Worm (Caenorhabditis elegans): ENCODE data around the gene H28G03.3.
A peak's percentile ranks its signal among the peaks of the same experiment; 100 is the strongest.

DNA sequence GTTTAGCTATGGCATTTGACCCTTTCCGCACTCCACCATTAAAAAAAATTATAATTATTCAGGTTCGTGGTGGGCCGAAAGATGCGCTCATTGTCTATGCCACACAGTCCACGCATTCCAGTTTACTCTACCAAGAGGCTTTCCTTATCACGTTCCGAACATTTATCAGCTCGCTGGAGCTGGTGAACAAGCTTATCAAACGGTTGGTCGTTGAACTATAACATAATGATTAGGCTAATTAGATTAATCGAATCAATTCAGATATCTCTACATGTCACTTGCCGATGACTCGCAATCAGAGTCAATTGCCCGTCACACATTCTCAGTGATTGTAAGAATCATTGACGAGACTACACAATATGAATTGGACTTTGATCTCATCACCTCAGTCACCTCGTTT is 43.2 kb upstream of the H28G03.3 start:
- TF ChIP-seq aly-2 (tag; optimal IDR thresholded peaks at IDR 0.05) (no peak), elt-3 (tag; optimal IDR thresholded peaks at IDR 0.05) (no peak), nhr-43 (tag; optimal IDR thresholded peaks at IDR 0.05; ENCODE audit: poor library complexity, severe bottlenecking) (no peak), nhr-25 (tag; optimal IDR thresholded peaks at IDR 0.05) (no peak), ceh-9 (tag; optimal IDR thresholded peaks at IDR 0.05) (no peak), egl-5 (tag; optimal IDR thresholded peaks at IDR 0.05) (no peak), pha-4 (tag; optimal IDR thresholded peaks at IDR 0.05) (no peak), snpc-4 (tag; optimal IDR thresholded peaks at IDR 0.05) (no peak), nhr-28 (tag; optimal IDR thresholded peaks at IDR 0.05) (no peak), elt-2 (tag; optimal IDR thresholded peaks at IDR 0.05) (peak; percentile 79), nhr-12 (tag; optimal IDR thresholded peaks at IDR 0.05) (no peak), elt-1 (tag; optimal IDR thresholded peaks at IDR 0.05) (no peak)

All from whole organism, L3 larva.